Worm (Caenorhabditis elegans) whole organism, young adult: ENCODE results near the gene nhr-44.
"Not testable (repeated sequence)": the region's sequence is repeated elsewhere in the genome, so short reads cannot be mapped to it uniquely, and the experiment has no call there.

ENCODE experiments used
- dpl-1 ChIP-seq: fragments of 150-350 bp; optimal IDR thresholded peaks from 2 replicates; lab custom pipeline; 2014; ENCODE audit warnings: missing biosample characterization, missing genetic modification reagents, missing genetic modification characterization
- nfyb-1 ChIP-seq: fragments of 200-800 bp; sonication (Bioruptor generic); IDR thresholded peaks from 2 replicates; pipeline ENCODE4 v1.3.6; 2022; ENCODE audit warnings: missing genetic modification reagents, missing genetic modification characterization, missing compliant biosample characterization

DNA sequence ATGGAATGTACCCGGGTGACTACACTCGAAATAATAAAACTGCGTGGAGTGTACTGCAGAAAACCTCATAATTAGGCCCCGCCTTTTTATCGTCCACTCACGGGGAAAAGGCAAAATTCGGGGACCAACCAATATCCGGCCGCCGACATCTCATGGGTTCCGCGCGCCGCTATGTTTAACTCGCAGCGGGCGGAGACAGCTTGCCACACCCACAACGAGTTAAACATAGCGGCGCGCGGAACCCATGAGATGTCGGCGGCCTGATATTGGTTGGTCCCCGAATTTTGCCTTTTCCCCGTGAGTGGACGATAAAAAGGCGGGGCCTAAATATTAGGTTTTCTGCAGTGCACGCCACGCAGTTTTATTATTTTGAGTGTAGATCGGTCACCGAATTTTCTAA is 39.9 kb downstream of the nhr-44 start:
- TF ChIP-seq nfyb-1 (GFP tag; lab: Robert Waterston, UW); dpl-1 (GFP tag; lab: Kevin White, UChicago): not testable (repeated sequence)
